Worm (Caenorhabditis elegans) whole organism, L1 larva: Measurements from ENCODE around the gene srv-34.

Experiments
- F16B12.6 ChIP-seq: fragments of 150-350 bp; optimal IDR thresholded peaks from 2 replicates; lab custom pipeline; 2014; ENCODE audit warnings: missing biosample characterization, missing genetic modification characterization
- aha-1 ChIP-seq: fragments of 150-350 bp; optimal IDR thresholded peaks from 2 replicates; lab custom pipeline; 2014; ENCODE audit warnings: missing biosample characterization, missing genetic modification characterization
- aly-2 ChIP-seq: fragments of 150-350 bp; optimal IDR thresholded peaks from 2 replicates; lab custom pipeline; 2014; ENCODE audit warnings: missing biosample characterization, missing genetic modification characterization
- ama-1 ChIP-seq: fragments of 150-350 bp; optimal IDR thresholded peaks from 2 replicates; lab custom pipeline; 2014
- blmp-1 ChIP-seq: fragments of 150-350 bp; optimal IDR thresholded peaks from 2 replicates; lab custom pipeline; 2014; ENCODE audit warnings: missing biosample characterization, missing genetic modification characterization
- ceh-90 ChIP-seq: sonication (generic microtip); optimal IDR thresholded peaks from 2 replicates; lab custom pipeline; 2016; ENCODE audit warnings: missing genetic modification characterization, missing compliant biosample characterization
- dsc-1 ChIP-seq: sonication (generic microtip); optimal IDR thresholded peaks from 2 replicates; lab custom pipeline; 2016; ENCODE audit warnings: mild to moderate bottlenecking, missing genetic modification characterization, missing compliant biosample characterization
- efl-1 ChIP-seq, 4 experiments: fragments of 150-350 bp; optimal IDR thresholded peaks in 3 of 4; peaks in 1 of 4; 1 replicate in 1 of 4; 2 replicates in 3 of 4; lab custom pipeline; 2014; ENCODE audit warnings: missing biosample characterization in 2 of 4, missing genetic modification characterization in 2 of 4, missing genetic modification reagents in 2 of 4
- egl-13 ChIP-seq: sonication (generic microtip); optimal IDR thresholded peaks from 2 replicates; lab custom pipeline; 2016; ENCODE audit warnings: missing genotype, missing genetic modification reagents, missing genetic modification characterization, missing compliant biosample characterization
- elt-2 ChIP-seq: sonication (generic microtip); optimal IDR thresholded peaks from 2 replicates; lab custom pipeline; 2016; ENCODE audit warnings: missing genetic modification characterization, mild to moderate bottlenecking, inconsistent platforms, missing compliant biosample characterization, missing genetic modification reagents
- ets-5 ChIP-seq: fragments of 200-800 bp; sonication (Bioruptor generic); IDR thresholded peaks from 2 replicates; pipeline ENCODE4 v1.3.6; 2022; ENCODE audit warnings: missing genetic modification characterization, missing compliant biosample characterization
- fkh-8 ChIP-seq: sonication (generic microtip); optimal IDR thresholded peaks from 2 replicates; lab custom pipeline; 2016; ENCODE audit warnings: mild to moderate bottlenecking, missing genetic modification characterization, missing compliant biosample characterization
- fos-1 ChIP-seq: fragments of 150-350 bp; optimal IDR thresholded peaks from 2 replicates; lab custom pipeline; 2014; ENCODE audit warnings: missing biosample characterization, missing genetic modification characterization
- grh-1 ChIP-seq: fragments of 200-800 bp; sonication (Bioruptor generic); IDR thresholded peaks from 2 replicates; pipeline ENCODE4 v1.3.6; 2022; ENCODE audit warnings: missing genetic modification reagents, missing genetic modification characterization, missing compliant biosample characterization
- hlh-17 ChIP-seq: fragments of 200-800 bp; sonication (Bioruptor generic); optimal IDR thresholded peaks from 2 replicates; lab custom pipeline; 2018; ENCODE audit warnings: missing genetic modification characterization, mild to moderate bottlenecking, missing compliant biosample characterization, moderate library complexity, borderline replicate concordance
- hlh-4 ChIP-seq: sonication (generic microtip); optimal IDR thresholded peaks from 2 replicates; lab custom pipeline; 2016; ENCODE audit warnings: mild to moderate bottlenecking, missing genetic modification characterization, missing compliant biosample characterization
- hpl-2 ChIP-seq: fragments of 150-350 bp; optimal IDR thresholded peaks from 2 replicates; lab custom pipeline; 2014; ENCODE audit warnings: missing biosample characterization, missing genetic modification reagents, missing genetic modification characterization
- irx-1 ChIP-seq: sonication (generic microtip); optimal IDR thresholded peaks from 2 replicates; lab custom pipeline; 2016; ENCODE audit warnings: missing genetic modification characterization, missing compliant biosample characterization
- isw-1 ChIP-seq: fragments of 200-800 bp; sonication (Bioruptor generic); IDR thresholded peaks from 2 replicates; pipeline ENCODE4 v1.3.6; 2022; ENCODE audit warnings: missing genetic modification characterization, missing compliant biosample characterization
- jun-1 ChIP-seq: fragments of 150-350 bp; optimal IDR thresholded peaks from 2 replicates; lab custom pipeline; 2014; ENCODE audit warnings: missing biosample characterization, missing genetic modification reagents, missing genetic modification characterization
- lin-13 ChIP-seq: fragments of 150-350 bp; optimal IDR thresholded peaks from 2 replicates; lab custom pipeline; 2014; ENCODE audit warnings: missing biosample characterization, missing genetic modification reagents, missing genetic modification characterization
- lin-14 ChIP-seq: fragments of 200-800 bp; sonication (Bioruptor generic); optimal IDR thresholded peaks from 2 replicates; lab custom pipeline; 2018; ENCODE audit warnings: mild to moderate bottlenecking, missing genetic modification characterization, moderate library complexity, missing compliant biosample characterization
- lin-39 ChIP-seq: fragments of 150-350 bp; optimal IDR thresholded peaks from 2 replicates; lab custom pipeline; 2014; ENCODE audit warnings: missing biosample characterization, missing genetic modification reagents, missing genetic modification characterization
- lir-3 ChIP-seq: sonication (generic microtip); optimal IDR thresholded peaks from 2 replicates; lab custom pipeline; 2016; ENCODE audit warnings: mild to moderate bottlenecking, missing genetic modification characterization, moderate library complexity, missing compliant biosample characterization; ENCODE audit not compliant: poor library complexity
- mep-1 ChIP-seq: fragments of 150-350 bp; optimal IDR thresholded peaks from 2 replicates; lab custom pipeline; 2014; ENCODE audit warnings: missing biosample characterization, missing genetic modification characterization
- nhr-11 ChIP-seq: fragments of 150-350 bp; optimal IDR thresholded peaks from 2 replicates; lab custom pipeline; 2014; ENCODE audit warnings: missing biosample characterization, missing genetic modification characterization
- nhr-12 ChIP-seq: sonication (generic microtip); optimal IDR thresholded peaks from 2 replicates; lab custom pipeline; 2017; ENCODE audit warnings: missing biosample characterization, missing genetic modification characterization
- nhr-19 ChIP-seq: fragments of 200-800 bp; sonication (Bioruptor generic); conservative IDR thresholded peaks from 2 replicates; pipeline ENCODE4 v1.3.6; 2022; ENCODE audit warnings: missing genetic modification characterization, missing compliant biosample characterization
- nhr-237 ChIP-seq: fragments of 150-350 bp; optimal IDR thresholded peaks from 2 replicates; lab custom pipeline; 2014; ENCODE audit warnings: missing biosample characterization, missing genetic modification characterization
- nhr-28 ChIP-seq: fragments of 150-350 bp; optimal IDR thresholded peaks from 2 replicates; lab custom pipeline; 2014; ENCODE audit warnings: missing biosample characterization, missing genetic modification characterization
- nhr-47 ChIP-seq: sonication (generic microtip); optimal IDR thresholded peaks from 2 replicates; lab custom pipeline; 2016; ENCODE audit warnings: mild to moderate bottlenecking, missing genetic modification characterization, moderate library complexity, missing compliant biosample characterization
- nhr-90 ChIP-seq: sonication (generic microtip); optimal IDR thresholded peaks from 2 replicates; lab custom pipeline; 2016; ENCODE audit warnings: mild to moderate bottlenecking, missing genetic modification characterization, missing compliant biosample characterization; ENCODE audit not compliant: poor library complexity
- pag-3 ChIP-seq: sonication (generic microtip); optimal IDR thresholded peaks from 2 replicates; lab custom pipeline; 2017; ENCODE audit warnings: missing genetic modification characterization, mild to moderate bottlenecking, missing compliant biosample characterization, antibody characterized with exemption, borderline replicate concordance; ENCODE audit not compliant: insufficient read depth
- pqm-1 ChIP-seq: sonication (generic microtip); optimal IDR thresholded peaks from 3 replicates; lab custom pipeline; 2017; ENCODE audit warnings: missing biosample characterization, missing genetic modification characterization
- sox-4 ChIP-seq: sonication (generic microtip); optimal IDR thresholded peaks from 2 replicates; lab custom pipeline; 2016; ENCODE audit warnings: missing genetic modification characterization, missing compliant biosample characterization
- swsn-7 ChIP-seq: sonication (generic microtip); optimal IDR thresholded peaks from 2 replicates; lab custom pipeline; 2016; ENCODE audit warnings: missing genetic modification characterization, missing compliant biosample characterization
- tlp-1 ChIP-seq: fragments of 150-350 bp; optimal IDR thresholded peaks from 2 replicates; lab custom pipeline; 2014; ENCODE audit warnings: missing biosample characterization, missing genetic modification characterization
- unc-30 ChIP-seq: sonication (generic microtip); optimal IDR thresholded peaks from 2 replicates; lab custom pipeline; 2017; ENCODE audit warnings: missing biosample characterization, missing genetic modification characterization
- unc-62 ChIP-seq: fragments of 150-350 bp; optimal IDR thresholded peaks from 2 replicates; lab custom pipeline; 2014; ENCODE audit warnings: missing biosample characterization, missing genetic modification reagents, missing genetic modification characterization
- unc-98 ChIP-seq: fragments of 200-800 bp; sonication (Bioruptor generic); IDR thresholded peaks from 2 replicates; pipeline ENCODE4 v1.3.6; 2022; ENCODE audit warnings: missing genetic modification characterization, missing compliant biosample characterization
- zag-1 ChIP-seq: fragments of 150-350 bp; optimal IDR thresholded peaks from 2 replicates; lab custom pipeline; 2014; ENCODE audit warnings: missing biosample characterization, missing genetic modification characterization
- zip-4 ChIP-seq: fragments of 200-800 bp; sonication (Bioruptor generic); optimal IDR thresholded peaks from 2 replicates; lab custom pipeline; 2018; ENCODE audit warnings: mild to moderate bottlenecking, missing genetic modification characterization, moderate library complexity, missing compliant biosample characterization
- ztf-11 ChIP-seq, 2 experiments: sonication (generic microtip); optimal IDR thresholded peaks; 2 replicates each; lab custom pipeline; 2016 to 2017; ENCODE audit warnings: missing genetic modification characterization in 2 of 2, missing biosample characterization in 1 of 2, missing compliant biosample characterization in 1 of 2

The srv-34 gene

ce11 chrV:16407663-16408062 is 33.1 kb upstream of the srv-34 start, which contains the start of gene F26D2.3:
Gene F26D2.3, plus strand, starts transcription at chrV:16407963.
- TF ChIP-seq unc-30 (tag; lab: Kevin White, UChicago) (no peak), ama-1 (lab: Kevin White, UChicago) (no peak), jun-1 (no peak), lin-39 (no peak), F16B12.6 (tag; lab: Kevin White, UChicago) (no peak), nhr-12 (no peak), elt-2 (tag; lab: Kevin White, UChicago) (no peak), efl-1 (optimal IDR thresholded peaks at IDR 0.05; lab: Kevin White, UChicago) (no peak), efl-1 (GFP tag; optimal IDR thresholded peaks at IDR 0.05 in 1 of 2; lab: Kevin White, UChicago) (no peak), unc-62 (GFP tag; lab: Kevin White, UChicago) (no peak), ztf-11 (tag; optimal IDR thresholded peaks at IDR 0.05; lab: Kevin White, UChicago) (no peak), fos-1 (tag; lab: Kevin White, UChicago) (no peak), tlp-1 (no peak)

- TF ChIP-seq lir-3 (tag; lab: Kevin White, UChicago) (no peak), isw-1 (GFP tag; lab: Robert Waterston, UW) (no peak), lin-39 (no peak), nhr-11 (tag; lab: Kevin White, UChicago) (no peak), zip-4 (GFP tag; lab: Kevin White, UChicago) (no peak), unc-62 (GFP tag; lab: Kevin White, UChicago) (no peak), hpl-2 (GFP tag; lab: Kevin White, UChicago) (no peak), jun-1 (no peak), pqm-1 (tag; lab: Kevin White, UChicago) (no peak), nhr-28 (tag; lab: Kevin White, UChicago) (no peak), F16B12.6 (tag; lab: Kevin White, UChicago) (no peak), swsn-7 (tag; lab: Kevin White, UChicago) (no peak), aha-1 (tag; lab: Kevin White, UChicago) (no peak), nhr-12 (no peak), aly-2 (tag; lab: Kevin White, UChicago) (no peak), ets-5 (no peak)
These were observed 31.8 kb upstream of the srv-34 start for ce11 chrV:16406357-16406756.

DNA sequence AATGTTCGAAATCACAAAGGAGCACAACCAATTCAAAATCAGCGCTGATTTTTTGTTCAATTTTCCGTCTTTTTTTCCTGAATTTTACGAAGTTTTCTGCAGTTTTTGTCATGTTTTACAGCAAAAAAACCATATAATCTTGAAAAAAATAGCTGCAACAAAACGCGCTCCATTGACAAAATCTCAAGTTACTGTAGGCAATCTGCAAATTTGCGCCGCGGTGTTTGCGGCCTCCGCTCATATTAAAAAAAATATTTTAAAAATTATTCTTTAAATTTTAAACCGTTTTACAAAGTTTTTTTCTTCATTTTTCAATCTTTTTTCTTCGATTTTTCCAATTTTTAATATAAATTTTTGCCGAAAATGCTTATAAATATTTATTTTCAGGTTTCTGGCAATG is 30.8 kb upstream of the srv-34 start:
- TF ChIP-seq fos-1 (tag; lab: Kevin White, UChicago) (no peak), grh-1 (GFP tag; lab: Robert Waterston, UW) (no peak), fkh-8 (tag; lab: Kevin White, UChicago) (no peak), efl-1 (optimal IDR thresholded peaks at IDR 0.05; lab: Kevin White, UChicago) (peak in 1 of 2 experiments; percentile 85), efl-1 (GFP tag; optimal IDR thresholded peaks at IDR 0.05 in 1 of 2; lab: Kevin White, UChicago) (no peak)
- TF ChIP-seq, all 84 proteins: peak for 1

DNA sequence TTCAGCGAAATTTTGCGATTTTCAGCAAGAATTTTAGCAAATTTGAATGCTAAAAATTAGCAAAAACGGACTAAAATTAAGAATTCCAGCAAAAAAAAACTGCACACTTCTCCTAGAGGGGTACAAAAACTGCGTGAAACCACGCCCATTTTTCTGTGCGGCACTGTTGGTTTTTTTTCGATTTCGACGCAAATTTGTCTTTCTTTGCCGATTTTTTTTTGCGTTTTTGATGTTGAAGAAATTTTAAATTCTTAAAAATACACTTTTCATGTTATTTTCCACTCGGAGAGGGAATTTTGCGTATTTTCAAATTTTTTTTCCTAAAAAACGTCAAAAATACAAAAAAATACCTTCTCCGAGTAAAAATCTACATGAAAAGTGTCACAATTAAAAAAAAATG is 29.4 kb upstream of the srv-34 start, which contains the start of gene syp-1:
Gene syp-1 (plus strand): TSS at position 301 of the 400 bp plus-strand sequence.
- no peak for TF ChIP-seq zip-4 (GFP tag; lab: Kevin White, UChicago)
- TF ChIP-seq nhr-237, result no peak
- TF ChIP-seq ama-1 (lab: Kevin White, UChicago), result no peak
- TF ChIP-seq irx-1 (tag; lab: Kevin White, UChicago), result no peak
- TF ChIP-seq elt-2 (tag; lab: Kevin White, UChicago), result no peak

- TF ChIP-seq irx-1 (tag; lab: Kevin White, UChicago), result peak; percentile 96
- TF ChIP-seq dsc-1, result peak; percentile 96
- TF ChIP-seq pag-3 (tag; lab: Kevin White, UChicago), result no peak
- TF ChIP-seq mep-1 (tag; lab: Kevin White, UChicago), result peak; percentile 79
- peak; percentile 91 for TF ChIP-seq unc-98 (GFP tag; lab: Robert Waterston, UW)
- peak; percentile 67 for TF ChIP-seq hlh-17 (GFP tag; lab: Kevin White, UChicago)
- TF ChIP-seq elt-2 (tag; lab: Kevin White, UChicago), result peak; percentile 81
- peak; percentile 82 for TF ChIP-seq isw-1 (GFP tag; lab: Robert Waterston, UW)
- no peak for TF ChIP-seq ets-5
- peak; percentile 94 for TF ChIP-seq egl-13 (tag; lab: Kevin White, UChicago)
- TF ChIP-seq lin-13 (GFP tag; lab: Kevin White, UChicago), result peak; percentile 66
- TF ChIP-seq nhr-19 (GFP tag; lab: Robert Waterston, UW), result peak; percentile 91
- no peak for TF ChIP-seq unc-62 (GFP tag; lab: Kevin White, UChicago)
- peak; percentile 94 for TF ChIP-seq sox-4 (tag; lab: Kevin White, UChicago)
- TF ChIP-seq ceh-90 (tag; lab: Kevin White, UChicago), result peak; percentile 95
- peak; percentile 82 for TF ChIP-seq lin-14 (GFP tag; lab: Kevin White, UChicago)
- TF ChIP-seq lin-39, result peak; percentile 78
- peak; percentile 82 for TF ChIP-seq hlh-4 (tag; lab: Kevin White, UChicago)
- TF ChIP-seq zag-1, result no peak
- TF ChIP-seq blmp-1 (tag; lab: Kevin White, UChicago), result peak; percentile 46
- peak; percentile 97 for TF ChIP-seq nhr-90 (tag; lab: Kevin White, UChicago)
- peak; percentile 95 for TF ChIP-seq nhr-47 (tag; lab: Kevin White, UChicago)
- peak; percentile 15 for TF ChIP-seq F16B12.6 (tag; lab: Kevin White, UChicago)
These were observed 26.9 kb upstream of the srv-34 start, which contains the start of gene F13A7.14 for ce11 chrV:16401519-16401918. Gene F13A7.14, plus strand, starts transcription at chrV:16401891.
